Fruit fly (Drosophila melanogaster) whole organism, embryonic: ENCODE measurements around the gene Ufd4.

Experiments
- Aef1 ChIP-seq: fragments of 200-800 bp; sonication (Bioruptor generic); IDR thresholded peaks from 3 replicates; pipeline ENCODE4 v1.3.6; 2022; ENCODE audit warnings: missing biosample characterization, missing genetic modification characterization
- Atf6 ChIP-seq: fragments of 200-800 bp; sonication (Bioruptor generic); IDR thresholded peaks from 2 replicates; pipeline ENCODE4 v1.3.6; 2022; ENCODE audit warnings: missing biosample characterization, missing genetic modification characterization
- Awh ChIP-seq: fragments of 200-800 bp; sonication (Bioruptor generic); IDR thresholded peaks from 2 replicates; pipeline ENCODE4, ENCODE4 v1.3.6; 2022; ENCODE audit warnings: missing biosample characterization, missing genetic modification characterization
- B-H1 ChIP-seq: fragments of 200-800 bp; sonication (Bioruptor generic); IDR thresholded peaks from 3 replicates; pipeline ENCODE4 v1.3.6; 2022; ENCODE audit warnings: missing biosample characterization, missing genetic modification characterization
- CG11093 ChIP-seq: fragments of 200-800 bp; sonication (Bioruptor generic); IDR thresholded peaks from 3 replicates; pipeline ENCODE4 v1.3.6; 2022; ENCODE audit warnings: missing biosample characterization, missing genetic modification characterization
- CG11560 ChIP-seq: fragments of 200-800 bp; sonication (Bioruptor generic); IDR thresholded peaks from 3 replicates; pipeline ENCODE4 v1.3.6; 2022; ENCODE audit warnings: missing biosample characterization, missing genetic modification characterization
- CG12391 ChIP-seq: fragments of 200-800 bp; sonication (Bioruptor generic); optimal IDR thresholded peaks from 3 replicates; lab custom pipeline; 2018; ENCODE audit warnings: missing biosample characterization, mild to moderate bottlenecking, missing genetic modification characterization, moderate library complexity
- CG13894 ChIP-seq: fragments of 200-800 bp; sonication (Bioruptor generic); optimal IDR thresholded peaks from 3 replicates; lab custom pipeline; 2018; ENCODE audit warnings: missing biosample characterization, mild to moderate bottlenecking, missing genetic modification characterization, moderate library complexity
- CG15269 ChIP-seq: fragments of 200-800 bp; sonication (Bioruptor generic); optimal IDR thresholded peaks from 2 replicates; lab custom pipeline; 2018; ENCODE audit warnings: missing biosample characterization, mild to moderate bottlenecking, missing genetic modification characterization, moderate library complexity
- CG15601 ChIP-seq: fragments of 200-800 bp; sonication (Bioruptor generic); optimal IDR thresholded peaks from 3 replicates; lab custom pipeline; 2019; ENCODE audit warnings: missing biosample characterization, mild to moderate bottlenecking, missing genetic modification characterization, moderate library complexity
- CG1603 ChIP-seq: fragments of 200-800 bp; sonication (Bioruptor generic); optimal IDR thresholded peaks from 2 replicates; lab custom pipeline; 2019; ENCODE audit warnings: missing biosample characterization, mild to moderate bottlenecking, missing genetic modification characterization, moderate library complexity
- CG16863 ChIP-seq: fragments of 200-800 bp; sonication (Bioruptor generic); optimal IDR thresholded peaks from 3 replicates; lab custom pipeline; 2016; ENCODE audit warnings: missing biosample characterization, missing genetic modification characterization
- CG17829 ChIP-seq: fragments of 200-800 bp; optimal IDR thresholded peaks from 2 replicates; lab custom pipeline; 2019; ENCODE audit warnings: missing biosample characterization, mild to moderate bottlenecking, missing genetic modification characterization, moderate library complexity
- CG18262 ChIP-seq: fragments of 200-800 bp; optimal IDR thresholded peaks from 3 replicates; lab custom pipeline; 2019; ENCODE audit warnings: missing biosample characterization, mild to moderate bottlenecking, missing genetic modification characterization, moderate library complexity
- CG2120 ChIP-seq: fragments of 200-800 bp; sonication (Bioruptor generic); optimal IDR thresholded peaks from 3 replicates; lab custom pipeline; 2016; ENCODE audit warnings: missing biosample characterization, missing genetic modification characterization
- CG2712 ChIP-seq: fragments of 200-800 bp; optimal IDR thresholded peaks from 3 replicates; lab custom pipeline; 2019; ENCODE audit warnings: missing biosample characterization, mild to moderate bottlenecking, missing genetic modification characterization, moderate library complexity
- CG30020 ChIP-seq: fragments of 200-800 bp; optimal IDR thresholded peaks from 2 replicates; lab custom pipeline; 2019; ENCODE audit warnings: missing biosample characterization, mild to moderate bottlenecking, missing genetic modification characterization, moderate library complexity
- CG32767 ChIP-seq: fragments of 200-800 bp; sonication (Bioruptor generic); IDR thresholded peaks from 2 replicates; pipeline ENCODE4 v1.3.6; 2022; ENCODE audit warnings: missing biosample characterization, missing genetic modification characterization
- CG3847 ChIP-seq: fragments of 200-800 bp; sonication (Bioruptor generic); IDR thresholded peaks from 2 replicates; pipeline ENCODE4 v1.3.6; 2022; ENCODE audit warnings: missing biosample characterization, missing genetic modification characterization
- CG43689 ChIP-seq: fragments of 200-800 bp; sonication (Bioruptor generic); IDR thresholded peaks from 2 replicates; pipeline ENCODE4 v1.3.6; 2022; ENCODE audit warnings: missing biosample characterization, missing genetic modification characterization
- CG6175 ChIP-seq: fragments of 200-800 bp; sonication (Bioruptor generic); IDR thresholded peaks from 3 replicates; pipeline ENCODE4 v1.3.6; 2022; ENCODE audit warnings: missing biosample characterization, missing genetic modification characterization
- CG8359 ChIP-seq: fragments of 200-800 bp; sonication (Bioruptor generic); optimal IDR thresholded peaks from 2 replicates; lab custom pipeline; 2017; ENCODE audit warnings: missing biosample characterization, mild to moderate bottlenecking, missing genetic modification characterization, borderline replicate concordance
- CG8924 ChIP-seq: fragments of 200-800 bp; optimal IDR thresholded peaks from 3 replicates; lab custom pipeline; 2019; ENCODE audit warnings: missing biosample characterization, mild to moderate bottlenecking, missing genetic modification characterization, moderate library complexity
- CG9797 ChIP-seq: fragments of 200-800 bp; sonication (Bioruptor generic); optimal IDR thresholded peaks from 3 replicates; lab custom pipeline; 2018; ENCODE audit warnings: missing biosample characterization, mild to moderate bottlenecking, missing genetic modification characterization
- CoRest ChIP-seq: fragments of 200-800 bp; sonication (Bioruptor generic); optimal IDR thresholded peaks from 3 replicates; lab custom pipeline; 2018; ENCODE audit warnings: missing biosample characterization, mild to moderate bottlenecking, missing genetic modification characterization, moderate library complexity
- D19A ChIP-seq: fragments of 200-800 bp; optimal IDR thresholded peaks from 3 replicates; lab custom pipeline; 2019; ENCODE audit warnings: missing biosample characterization, mild to moderate bottlenecking, missing genetic modification characterization, moderate library complexity
- Gsc ChIP-seq: fragments of 200-800 bp; sonication (Bioruptor generic); IDR thresholded peaks from 2 replicates; pipeline ENCODE4 v1.3.6; 2022; ENCODE audit warnings: missing biosample characterization, missing genetic modification characterization
- H15 ChIP-seq: fragments of 200-800 bp; sonication (Bioruptor generic); IDR thresholded peaks from 3 replicates; pipeline ENCODE4 v1.3.6; 2022; ENCODE audit warnings: missing biosample characterization, missing genetic modification characterization
- HLHmδ ChIP-seq: fragments of 200-800 bp; sonication (Bioruptor generic); optimal IDR thresholded peaks from 2 replicates; lab custom pipeline; 2018; ENCODE audit warnings: missing biosample characterization, mild to moderate bottlenecking, missing genetic modification characterization, moderate library complexity
- HmgD ChIP-seq: fragments of 200-800 bp; sonication (Bioruptor generic); optimal IDR thresholded peaks from 3 replicates; lab custom pipeline; 2016; ENCODE audit warnings: missing biosample characterization, missing genetic modification characterization
- Mad ChIP-seq: fragments of 200-800 bp; sonication (Bioruptor generic); optimal IDR thresholded peaks from 2 replicates; lab custom pipeline; 2016; ENCODE audit warnings: missing biosample characterization, missing genetic modification characterization
- NK7.1 ChIP-seq: fragments of 200-800 bp; sonication (Bioruptor generic); optimal IDR thresholded peaks from 3 replicates; lab custom pipeline; 2016; ENCODE audit warnings: missing biosample characterization, missing genetic modification characterization
- br ChIP-seq: fragments of >200 bp; optimal IDR thresholded peaks from 2 replicates; lab custom pipeline; 2017
- bsh ChIP-seq, 2 experiments: fragments of 200-800 bp; sonication (Bioruptor generic); optimal IDR thresholded peaks; 2 replicates each; lab custom pipeline; 2017 to 2018; ENCODE audit warnings: mild to moderate bottlenecking in 2 of 2, missing biosample characterization in 2 of 2, missing genetic modification characterization in 2 of 2, moderate library complexity in 1 of 2
- cwo ChIP-seq: fragments of 200-800 bp; sonication (Bioruptor generic); optimal IDR thresholded peaks from 3 replicates; lab custom pipeline; 2017; ENCODE audit warnings: missing biosample characterization, missing genetic modification characterization, mild to moderate bottlenecking, moderate library complexity, missing genetic modification reagents
- danr ChIP-seq: fragments of 200-800 bp; sonication (Bioruptor generic); IDR thresholded peaks from 2 replicates; pipeline ENCODE4 v1.3.6; 2022; ENCODE audit warnings: missing biosample characterization, missing genetic modification characterization
- dmrt99B ChIP-seq: fragments of 200-800 bp; sonication (Bioruptor generic); optimal IDR thresholded peaks from 2 replicates; lab custom pipeline; 2018; ENCODE audit warnings: missing biosample characterization, mild to moderate bottlenecking, missing genetic modification characterization, moderate library complexity
- emc ChIP-seq: fragments of 200-800 bp; sonication (Bioruptor generic); optimal IDR thresholded peaks from 2 replicates; lab custom pipeline; 2016; ENCODE audit warnings: missing biosample characterization, missing genetic modification characterization
- fru ChIP-seq: fragments of >200 bp; optimal IDR thresholded peaks from 2 replicates; lab custom pipeline; 2017
- gem ChIP-seq: fragments of 200-800 bp; sonication (Bioruptor generic); optimal IDR thresholded peaks from 2 replicates; lab custom pipeline; 2019; ENCODE audit warnings: missing biosample characterization, mild to moderate bottlenecking, missing genetic modification characterization, moderate library complexity
- lola ChIP-seq, 3 experiments: fragments of >200 bp in 2 of 3; fragments of 200-800 bp in 1 of 3; sonication (Bioruptor generic) in 1 of 3; optimal IDR thresholded peaks; 2 replicates each; lab custom pipeline; 2017 to 2019; ENCODE audit warnings: missing biosample characterization in 3 of 3, missing genetic modification characterization in 3 of 3, mild to moderate bottlenecking in 1 of 3, moderate library complexity in 1 of 3
- lov ChIP-seq, 2 experiments: fragments of 200-800 bp in 1 of 2; fragments of >200 bp in 1 of 2; sonication (Bioruptor generic) in 1 of 2; IDR thresholded peaks in 1 of 2; optimal IDR thresholded peaks in 1 of 2; 2 replicates in 1 of 2; 3 replicates in 1 of 2; pipeline versions ENCODE4 v1.3.6 to Lab custom; 2017 to 2022; ENCODE audit warnings: missing biosample characterization in 1 of 2, missing genetic modification characterization in 1 of 2
- nmo ChIP-seq: fragments of 200-800 bp; sonication (Bioruptor generic); optimal IDR thresholded peaks from 2 replicates; lab custom pipeline; 2018; ENCODE audit warnings: missing biosample characterization, mild to moderate bottlenecking, missing genetic modification characterization, moderate library complexity
- pb ChIP-seq: fragments of 200-800 bp; sonication (Bioruptor generic); optimal IDR thresholded peaks from 3 replicates; lab custom pipeline; 2016; ENCODE audit warnings: missing biosample characterization, missing genetic modification characterization
- peb ChIP-seq: fragments of 200-800 bp; sonication (Bioruptor generic); IDR thresholded peaks from 2 replicates; pipeline ENCODE4 v1.3.6; 2022; ENCODE audit warnings: missing biosample characterization, missing genetic modification characterization
- row ChIP-seq: fragments of 200-800 bp; sonication (Bioruptor generic); IDR thresholded peaks from 3 replicates; pipeline ENCODE4 v1.3.6; 2022; ENCODE audit warnings: missing biosample characterization, missing genetic modification characterization
- shn ChIP-seq: fragments of 200-800 bp; sonication (Bioruptor generic); optimal IDR thresholded peaks from 3 replicates; lab custom pipeline; 2016; ENCODE audit warnings: missing biosample characterization, missing genetic modification characterization
- unpg ChIP-seq: fragments of 200-800 bp; sonication (Bioruptor generic); optimal IDR thresholded peaks from 3 replicates; lab custom pipeline; 2018; ENCODE audit warnings: missing biosample characterization, mild to moderate bottlenecking, missing genetic modification characterization, moderate library complexity
- wek ChIP-seq: fragments of 200-800 bp; sonication (Bioruptor generic); optimal IDR thresholded peaks from 3 replicates; lab custom pipeline; 2018; ENCODE audit warnings: missing biosample characterization, mild to moderate bottlenecking, missing genetic modification characterization, moderate library complexity
- zfh2 ChIP-seq: fragments of 200-800 bp; sonication (Bioruptor generic); optimal IDR thresholded peaks from 2 replicates; lab custom pipeline; 2016; ENCODE audit warnings: missing biosample characterization, missing genetic modification characterization

Ufd4 gene

DNA sequence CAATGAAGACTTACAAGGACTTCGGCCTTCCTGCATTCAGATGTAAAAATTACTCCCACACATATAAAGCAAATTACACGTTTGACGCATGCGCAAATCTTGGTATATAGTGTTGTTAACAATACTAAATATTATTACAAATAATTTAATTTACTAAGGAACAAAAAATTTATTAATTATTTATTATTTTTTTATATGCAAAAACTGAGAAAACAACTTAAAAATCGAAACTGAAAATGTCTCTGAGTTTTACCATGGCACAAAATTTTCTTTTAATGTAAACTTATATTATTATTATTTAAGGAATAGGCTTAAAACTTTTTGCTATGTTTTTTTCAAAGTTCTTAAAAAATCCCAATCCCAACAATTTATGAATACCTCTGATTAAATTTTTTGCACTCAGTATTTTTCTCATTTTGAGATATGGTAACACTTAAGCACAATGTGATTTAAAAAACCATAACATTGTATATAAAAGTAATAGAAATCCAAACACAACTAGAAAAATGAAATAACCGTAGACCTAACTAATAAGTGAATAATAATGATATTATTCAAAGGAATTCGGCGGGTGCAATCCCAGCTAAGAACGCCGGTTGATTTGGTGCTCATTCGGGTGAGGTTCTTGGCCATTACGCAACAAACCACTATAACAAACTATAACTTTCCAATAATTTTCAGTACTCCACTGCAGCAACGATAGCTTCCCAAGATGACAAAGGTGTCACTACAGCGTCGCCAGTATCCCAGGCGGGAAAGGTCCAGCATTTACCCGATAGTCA lies 39.1 kb upstream of the Ufd4 start, which contains the start of the genes Schip1 and Cox10 (continued):
- no peak for TF ChIP-seq NK7.1 (GFP tag; lab: Kevin White, UChicago)
- TF ChIP-seq CG8359 = no peak
- no peak for TF ChIP-seq peb (GFP tag; lab: Robert Waterston, UW)
- no peak for TF ChIP-seq Mad (GFP tag; lab: Kevin White, UChicago)
- TF ChIP-seq HmgD (GFP tag; lab: Kevin White, UChicago) = no peak
- TF ChIP-seq emc (GFP tag; lab: Kevin White, UChicago) = no peak
- no peak for TF ChIP-seq B-H1 (GFP tag; lab: Robert Waterston, UW)
- TF ChIP-seq H15 (GFP tag; lab: Robert Waterston, UW) = no peak
- TF ChIP-seq dmrt99B (tag; lab: Kevin White, UChicago) = no peak
- TF ChIP-seq row (GFP tag; lab: Robert Waterston, UW) = peak; percentile 62
- no peak for TF ChIP-seq shn (GFP tag; lab: Kevin White, UChicago)
- peak; percentile 53 for TF ChIP-seq D19A (tag; lab: Kevin White, UChicago)
- peak; percentile 56 for TF ChIP-seq CoRest (tag; lab: Kevin White, UChicago)
- no peak for TF ChIP-seq CG16863 (GFP tag; lab: Kevin White, UChicago)
- TF ChIP-seq CG32767 (GFP tag; lab: Robert Waterston, UW) = no peak
- TF ChIP-seq CG15269 (tag; lab: Kevin White, UChicago) = no peak
- TF ChIP-seq zfh2 (GFP tag; lab: Kevin White, UChicago) = no peak
- TF ChIP-seq bsh (GFP tag; optimal IDR thresholded peaks at IDR 0.05; lab: Kevin White, UChicago) = peak in 1 of 2 experiments; percentile 29
- TF ChIP-seq CG11093 (GFP tag; lab: Robert Waterston, UW) = no peak
- TF ChIP-seq CG2120 (GFP tag; lab: Kevin White, UChicago) = no peak
- no peak for TF ChIP-seq CG43689 (GFP tag; lab: Robert Waterston, UW)
- no peak for TF ChIP-seq danr (GFP tag; lab: Robert Waterston, UW)
- no peak for TF ChIP-seq CG3847 (GFP tag; lab: Robert Waterston, UW)
- TF ChIP-seq CG9797 (GFP tag; lab: Kevin White, UChicago) = peak; percentile 14
- peak; percentile 10 for TF ChIP-seq CG1603 (tag; lab: Kevin White, UChicago)
- TF ChIP-seq fru (lab: Kevin White, UChicago) = no peak
- no peak for TF ChIP-seq lov (optimal IDR thresholded peaks at IDR 0.05; lab: Kevin White, UChicago)
- no peak for TF ChIP-seq lov (GFP tag; IDR thresholded peaks at IDR 0.05; lab: Robert Waterston, UW)
- TF ChIP-seq CG12391 = peak; percentile 72
- TF ChIP-seq lola (GFP tag; optimal IDR thresholded peaks at IDR 0.05; lab: Kevin White, UChicago) = peak in 1 of 3 experiments; percentile 22
- peak; percentile 23 for TF ChIP-seq CG15601 (tag; lab: Kevin White, UChicago)
- TF ChIP-seq wek = peak; percentile 61
- no peak for TF ChIP-seq br (lab: Kevin White, UChicago)
- no peak for TF ChIP-seq Gsc (GFP tag; lab: Robert Waterston, UW)
- TF ChIP-seq nmo (GFP tag; lab: Kevin White, UChicago) = peak; percentile 18
- no peak for TF ChIP-seq CG6175
- TF ChIP-seq CG30020 (tag; lab: Kevin White, UChicago) = peak; percentile 85
- peak; percentile 38 for TF ChIP-seq CG18262 (tag; lab: Kevin White, UChicago)
- peak; percentile 70 for TF ChIP-seq CG8924 (tag; lab: Kevin White, UChicago)
- TF ChIP-seq Atf6 (GFP tag; lab: Robert Waterston, UW) = no peak
- no peak for TF ChIP-seq Aef1 (GFP tag; lab: Robert Waterston, UW)
- TF ChIP-seq CG13894 (tag; lab: Kevin White, UChicago) = no peak
- TF ChIP-seq unpg = peak; percentile 44
- TF ChIP-seq cwo = no peak
- peak; percentile 40 for TF ChIP-seq CG2712
- no peak for TF ChIP-seq Awh (GFP tag; lab: Robert Waterston, UW)
- TF ChIP-seq pb = no peak
- no peak for TF ChIP-seq HLHmδ
- peak; percentile 49 for TF ChIP-seq CG17829 (tag; lab: Kevin White, UChicago)
- TF ChIP-seq gem (tag; lab: Kevin White, UChicago) = peak; percentile 69
- TF ChIP-seq CG11560 (tag; lab: Robert Waterston, UW) = no peak
